Fruit fly (Drosophila melanogaster) whole organism, embryonic: ENCODE results near the gene rtv.

Experiments used
- Antp ChIP-seq: fragments of 200-800 bp; sonication (Bioruptor generic); optimal IDR thresholded peaks from 3 replicates; lab custom pipeline; 2016; ENCODE audit warnings: missing biosample characterization, missing genetic modification characterization
- Bteb2 ChIP-seq: fragments of 200-800 bp; sonication (Bioruptor generic); optimal IDR thresholded peaks from 2 replicates; lab custom pipeline; 2016; ENCODE audit warnings: missing biosample characterization, missing genetic modification characterization
- CG10366 ChIP-seq: fragments of 200-800 bp; sonication (Bioruptor generic); IDR thresholded peaks from 2 replicates; pipeline ENCODE4 v1.3.6; 2022; ENCODE audit warnings: missing biosample characterization, missing genetic modification characterization
- CG10543 ChIP-seq: fragments of 200-800 bp; sonication (Bioruptor generic); optimal IDR thresholded peaks from 3 replicates; lab custom pipeline; 2017; ENCODE audit warnings: missing biosample characterization, mild to moderate bottlenecking, missing genetic modification characterization, moderate library complexity
- CG10979 ChIP-seq: fragments of 200-800 bp; sonication (Bioruptor generic); optimal IDR thresholded peaks from 2 replicates; lab custom pipeline; 2018; ENCODE audit warnings: missing biosample characterization, mild to moderate bottlenecking, missing genetic modification characterization, moderate library complexity
- CG12104 ChIP-seq: fragments of 200-800 bp; sonication (Bioruptor generic); optimal IDR thresholded peaks from 3 replicates; lab custom pipeline; 2016; ENCODE audit warnings: missing biosample characterization, missing genetic modification characterization
- CG12769 ChIP-seq: fragments of 200-800 bp; sonication (Bioruptor generic); optimal IDR thresholded peaks from 2 replicates; lab custom pipeline; 2019; ENCODE audit warnings: missing biosample characterization, mild to moderate bottlenecking, missing genetic modification characterization, moderate library complexity
- CG13424 ChIP-seq: fragments of 200-800 bp; sonication (Bioruptor generic); optimal IDR thresholded peaks from 2 replicates; lab custom pipeline; 2019; ENCODE audit warnings: missing biosample characterization, mild to moderate bottlenecking, missing genetic modification characterization, moderate library complexity
- CG15479 ChIP-seq: fragments of 200-800 bp; sonication (Bioruptor generic); optimal IDR thresholded peaks from 3 replicates; lab custom pipeline; 2019; ENCODE audit warnings: missing biosample characterization, mild to moderate bottlenecking, missing genetic modification characterization, moderate library complexity
- CG1647 ChIP-seq: fragments of 200-800 bp; sonication (Bioruptor generic); optimal IDR thresholded peaks from 3 replicates; lab custom pipeline; 2016; ENCODE audit warnings: missing biosample characterization, missing genetic modification characterization
- CG16813 ChIP-seq: fragments of 200-800 bp; sonication (Bioruptor generic); IDR thresholded peaks from 3 replicates; pipeline ENCODE4 v1.3.6; 2022; ENCODE audit warnings: missing biosample characterization, missing genetic modification characterization; ENCODE audit not compliant: partially characterized antibody
- CG17568 ChIP-seq: fragments of 200-800 bp; sonication (Bioruptor generic); optimal IDR thresholded peaks from 2 replicates; lab custom pipeline; 2018; ENCODE audit warnings: missing biosample characterization, mild to moderate bottlenecking, missing genetic modification characterization, moderate library complexity
- CG2129 ChIP-seq: fragments of 200-800 bp; sonication (Bioruptor generic); IDR thresholded peaks from 2 replicates; pipeline ENCODE4 v1.3.6; 2022; ENCODE audit warnings: missing biosample characterization, missing genetic modification characterization; ENCODE audit not compliant: partially characterized antibody
- CG2678 ChIP-seq: fragments of 200-800 bp; sonication (Bioruptor generic); optimal IDR thresholded peaks from 3 replicates; lab custom pipeline; 2019; ENCODE audit warnings: missing biosample characterization, mild to moderate bottlenecking, missing genetic modification characterization, moderate library complexity
- CG2889 ChIP-seq: fragments of 200-800 bp; sonication (Bioruptor generic); IDR thresholded peaks from 3 replicates; pipeline ENCODE4 v1.3.6; 2022; ENCODE audit warnings: missing biosample characterization, missing genetic modification characterization
- CG31224 ChIP-seq: fragments of 200-800 bp; sonication (Bioruptor generic); IDR thresholded peaks from 2 replicates; pipeline ENCODE4 v1.3.6; 2022; ENCODE audit warnings: missing biosample characterization, missing genetic modification characterization
- CG31388 ChIP-seq: fragments of 200-800 bp; sonication (Bioruptor generic); optimal IDR thresholded peaks from 2 replicates; lab custom pipeline; 2016; ENCODE audit warnings: missing biosample characterization, missing genetic modification characterization
- CG3163 ChIP-seq: fragments of 200-800 bp; sonication (Bioruptor generic); optimal IDR thresholded peaks from 3 replicates; lab custom pipeline; 2016; ENCODE audit warnings: missing biosample characterization, missing genetic modification characterization
- CG32532 ChIP-seq: fragments of 200-800 bp; sonication (Bioruptor generic); IDR thresholded peaks from 2 replicates; pipeline ENCODE4 v1.3.6; 2022; ENCODE audit warnings: missing biosample characterization, missing genetic modification characterization
- CG33213 ChIP-seq: fragments of 200-800 bp; sonication (Bioruptor generic); optimal IDR thresholded peaks from 3 replicates; lab custom pipeline; 2016; ENCODE audit warnings: missing biosample characterization, missing genetic modification characterization
- CG4617 ChIP-seq: fragments of 200-800 bp; sonication (Bioruptor generic); optimal IDR thresholded peaks from 3 replicates; lab custom pipeline; 2016; ENCODE audit warnings: missing biosample characterization, missing genetic modification characterization, borderline replicate concordance
- CG4854 ChIP-seq: fragments of 200-800 bp; sonication (Bioruptor generic); optimal IDR thresholded peaks from 2 replicates; lab custom pipeline; 2016; ENCODE audit warnings: missing biosample characterization, missing genetic modification characterization, inconsistent platforms
- CG8281 ChIP-seq: fragments of 200-800 bp; sonication (Bioruptor generic); optimal IDR thresholded peaks from 2 replicates; lab custom pipeline; 2018; ENCODE audit warnings: missing biosample characterization, mild to moderate bottlenecking, missing genetic modification characterization, moderate library complexity
- CG9876 ChIP-seq: fragments of 200-800 bp; sonication (Bioruptor generic); optimal IDR thresholded peaks from 2 replicates; lab custom pipeline; 2016; ENCODE audit warnings: missing biosample characterization, missing genetic modification characterization
- CTCF ChIP-seq: fragments of 200-800 bp; sonication (Bioruptor generic); optimal IDR thresholded peaks from 2 replicates; lab custom pipeline; 2017; ENCODE audit warnings: missing biosample characterization, mild to moderate bottlenecking, missing genetic modification characterization, moderate library complexity
- D19A ChIP-seq: fragments of 200-800 bp; optimal IDR thresholded peaks from 3 replicates; lab custom pipeline; 2019; ENCODE audit warnings: missing biosample characterization, mild to moderate bottlenecking, missing genetic modification characterization, moderate library complexity
- D19B ChIP-seq: fragments of 200-800 bp; sonication (Bioruptor generic); optimal IDR thresholded peaks from 2 replicates; lab custom pipeline; 2017; ENCODE audit warnings: missing biosample characterization, mild to moderate bottlenecking, missing genetic modification characterization
- Dbx ChIP-seq: fragments of 200-800 bp; sonication (Bioruptor generic); IDR thresholded peaks from 3 replicates; pipeline ENCODE4 v1.3.6; 2022; ENCODE audit warnings: missing biosample characterization, missing genetic modification characterization
- ERR ChIP-seq: fragments of 200-800 bp; sonication (Bioruptor generic); optimal IDR thresholded peaks from 2 replicates; lab custom pipeline; 2016; ENCODE audit warnings: missing biosample characterization, missing genetic modification characterization
- H2.0 ChIP-seq: fragments of 200-800 bp; sonication (Bioruptor generic); IDR thresholded peaks from 2 replicates; pipeline ENCODE4 v1.3.6; 2022; ENCODE audit warnings: missing biosample characterization, missing genetic modification characterization
- HLHmδ ChIP-seq: fragments of 200-800 bp; sonication (Bioruptor generic); optimal IDR thresholded peaks from 2 replicates; lab custom pipeline; 2018; ENCODE audit warnings: missing biosample characterization, mild to moderate bottlenecking, missing genetic modification characterization, moderate library complexity
- Hr78 ChIP-seq, 2 experiments: fragments of 200-800 bp in 1 of 2; fragments of >200 bp in 1 of 2; sonication (Bioruptor generic) in 1 of 2; optimal IDR thresholded peaks; 2 replicates each; lab custom pipeline; 2017 to 2019; ENCODE audit warnings: missing biosample characterization in 2 of 2, missing genetic modification characterization in 2 of 2, mild to moderate bottlenecking in 1 of 2, moderate library complexity in 1 of 2
- Nf-YA ChIP-seq: fragments of 200-800 bp; sonication (Bioruptor generic); IDR thresholded peaks from 2 replicates; pipeline ENCODE4 v1.3.6; 2022; ENCODE audit warnings: missing biosample characterization, missing genetic modification characterization
- Rx ChIP-seq: fragments of 200-800 bp; sonication (Bioruptor generic); IDR thresholded peaks from 2 replicates; pipeline ENCODE4 v1.3.6; 2022; ENCODE audit warnings: missing biosample characterization, missing genetic modification characterization
- bbx ChIP-seq: fragments of 200-800 bp; sonication (Bioruptor generic); IDR thresholded peaks from 2 replicates; pipeline ENCODE4 v1.3.6; 2022; ENCODE audit warnings: missing biosample characterization, missing genetic modification characterization; ENCODE audit not compliant: partially characterized antibody
- bcd ChIP-seq: fragments of 200-800 bp; sonication (Bioruptor generic); optimal IDR thresholded peaks from 2 replicates; lab custom pipeline; 2017; ENCODE audit warnings: missing biosample characterization, mild to moderate bottlenecking, missing genetic modification characterization
- cato ChIP-seq: fragments of 200-800 bp; sonication (Bioruptor generic); optimal IDR thresholded peaks from 2 replicates; lab custom pipeline; 2016; ENCODE audit warnings: missing biosample characterization, missing genetic modification characterization, borderline replicate concordance
- chif ChIP-seq, 2 experiments: fragments of 200-800 bp; sonication (Bioruptor generic); optimal IDR thresholded peaks; 3 replicates each; lab custom pipeline; 2016; ENCODE audit warnings: missing biosample characterization in 2 of 2, missing genetic modification characterization in 2 of 2
- chm ChIP-seq: fragments of 200-800 bp; sonication (Bioruptor generic); IDR thresholded peaks from 2 replicates; pipeline ENCODE4 v1.3.6; 2022; ENCODE audit warnings: missing biosample characterization, missing genetic modification characterization
- da ChIP-seq: fragments of 200-800 bp; sonication (Bioruptor generic); optimal IDR thresholded peaks from 2 replicates; lab custom pipeline; 2016; ENCODE audit warnings: missing biosample characterization, missing genetic modification characterization
- ftz-f1 ChIP-seq: fragments of 200-800 bp; sonication (Bioruptor generic); optimal IDR thresholded peaks from 2 replicates; lab custom pipeline; 2016; ENCODE audit warnings: missing biosample characterization, missing genetic modification characterization
- gce ChIP-seq: fragments of 200-800 bp; sonication (Bioruptor generic); IDR thresholded peaks from 3 replicates; pipeline ENCODE4 v1.3.6; 2022; ENCODE audit warnings: missing biosample characterization, missing genetic modification characterization
- lilli ChIP-seq: fragments of 200-800 bp; sonication (Bioruptor generic); optimal IDR thresholded peaks from 3 replicates; lab custom pipeline; 2016; ENCODE audit warnings: missing biosample characterization, missing genetic modification characterization
- nerfin-2 ChIP-seq: fragments of 200-800 bp; sonication (Bioruptor generic); IDR thresholded peaks from 2 replicates; pipeline ENCODE4 v1.3.6; 2022; ENCODE audit warnings: missing biosample characterization, missing genetic modification characterization; ENCODE audit not compliant: partially characterized antibody
- psq ChIP-seq: fragments of 200-800 bp; sonication (Bioruptor generic); optimal IDR thresholded peaks from 2 replicates; lab custom pipeline; 2017; ENCODE audit warnings: missing biosample characterization, missing genetic modification characterization
- run ChIP-seq: fragments of 200-800 bp; sonication (Bioruptor generic); optimal IDR thresholded peaks from 3 replicates; lab custom pipeline; 2018; ENCODE audit warnings: missing biosample characterization, mild to moderate bottlenecking, missing genetic modification characterization
- slbo ChIP-seq: fragments of 200-800 bp; sonication (Bioruptor generic); IDR thresholded peaks from 2 replicates; pipeline ENCODE4 v1.3.6; 2022; ENCODE audit warnings: missing biosample characterization, missing genetic modification characterization
- ssp ChIP-seq: fragments of 200-800 bp; sonication (Bioruptor generic); IDR thresholded peaks from 2 replicates; pipeline ENCODE4 v1.3.6; 2022; ENCODE audit warnings: missing biosample characterization, missing genetic modification characterization
- sug ChIP-seq: fragments of 200-800 bp; optimal IDR thresholded peaks from 2 replicates; lab custom pipeline; 2019; ENCODE audit warnings: missing biosample characterization, mild to moderate bottlenecking, missing genetic modification characterization, moderate library complexity
- tgo ChIP-seq: fragments of 200-800 bp; sonication (Bioruptor generic); IDR thresholded peaks from 3 replicates; pipeline ENCODE4 v1.3.6; 2022; ENCODE audit warnings: missing biosample characterization, missing genetic modification characterization

Gene rtv

dm6 chrX:11153826-11154510 lies at the start of gene rtv, which contains the start of gene Dlic (continued):
- TF ChIP-seq Bteb2 (GFP tag; lab: Kevin White, UChicago) (no peak), CG3163 (GFP tag; lab: Kevin White, UChicago) (no peak), ftz-f1 (GFP tag; lab: Kevin White, UChicago) (no peak), HLHmδ (no peak), CG17568 (no peak), CG10979 (tag; lab: Kevin White, UChicago) (no peak), D19A (tag; lab: Kevin White, UChicago) (no peak), Antp (GFP tag; lab: Kevin White, UChicago) (peak; percentile 41), CG32532 (GFP tag; lab: Robert Waterston, UW) (peak; percentile 48; the same call in 1 of the 2 replicates), bbx (GFP tag; lab: Robert Waterston, UW) (peak; percentile 57; the same call in 1 of the 2 replicates), CG13424 (tag; lab: Kevin White, UChicago) (peak; percentile 1), CG12104 (GFP tag; lab: Kevin White, UChicago) (peak; percentile 2), CG12769 (tag; lab: Kevin White, UChicago) (no peak), chif (GFP tag; optimal IDR thresholded peaks at IDR 0.05; lab: Kevin White, UChicago) (peak in 1 of 2 experiments; percentile 10), CG2678 (tag; lab: Kevin White, UChicago) (peak; percentile 3), CG15479 (GFP tag; lab: Kevin White, UChicago) (no peak), CG9876 (GFP tag; lab: Kevin White, UChicago) (no peak), D19B (GFP tag; lab: Kevin White, UChicago) (peak; percentile 57), CG31224 (no peak), tgo (GFP tag; lab: Robert Waterston, UW) (no peak), slbo (GFP tag; lab: Robert Waterston, UW) (peak; percentile 43; the same call in 1 of the 2 replicates), CG8281 (tag; lab: Kevin White, UChicago) (no peak), H2.0 (no peak), psq (GFP tag; lab: Kevin White, UChicago) (peak; percentile 99), CG10543 (GFP tag; lab: Kevin White, UChicago) (no peak), Hr78 (GFP tag; optimal IDR thresholded peaks at IDR 0.05; lab: Kevin White, UChicago) (no peak), CG1647 (GFP tag; lab: Kevin White, UChicago) (peak; percentile 1), CG33213 (GFP tag; lab: Kevin White, UChicago) (peak; percentile 22), CG16813 (peak; percentile 73), ERR (GFP tag; lab: Kevin White, UChicago) (no peak), CG4617 (no peak), CG2129 (GFP tag; lab: Robert Waterston, UW) (peak; percentile 76), lilli (peak; percentile 24), sug (tag; lab: Kevin White, UChicago) (no peak), CG4854 (GFP tag; lab: Kevin White, UChicago) (no peak), chm (GFP tag; lab: Robert Waterston, UW) (no peak), bcd (GFP tag; lab: Kevin White, UChicago) (peak; percentile 16), Dbx (no peak), cato (GFP tag; lab: Kevin White, UChicago) (no peak), run (tag; lab: Kevin White, UChicago) (no peak), Nf-YA (GFP tag; lab: Robert Waterston, UW) (no peak), CG31388 (no peak), nerfin-2 (GFP tag; lab: Robert Waterston, UW) (peak; percentile 54; the same call in 1 of the 2 replicates), CTCF (GFP tag; lab: Kevin White, UChicago) (peak; percentile 98), CG2889 (GFP tag; lab: Robert Waterston, UW) (no peak), da (GFP tag; lab: Kevin White, UChicago) (no peak), CG10366 (no peak), ssp (GFP tag; lab: Robert Waterston, UW) (peak; percentile 52), Rx (no peak), gce (GFP tag; lab: Robert Waterston, UW) (no peak)
